Worm (Caenorhabditis elegans): Measurements from ENCODE around the gene Y37H2A.12.

- no peak for TF ChIP-seq unc-62 (GFP tag; optimal IDR thresholded peaks at IDR 0.05)
- TF ChIP-seq aha-1 (tag; optimal IDR thresholded peaks at IDR 0.05) = no peak
- no peak for TF ChIP-seq aly-2 (tag; optimal IDR thresholded peaks at IDR 0.05)
- no peak for TF ChIP-seq blmp-1 (tag; optimal IDR thresholded peaks at IDR 0.05)
- TF ChIP-seq ama-1 (optimal IDR thresholded peaks at IDR 0.05) = no peak
- no peak for TF ChIP-seq nhr-77 (tag; optimal IDR thresholded peaks at IDR 0.05)
- TF ChIP-seq lsy-2 (tag; optimal IDR thresholded peaks at IDR 0.05) = no peak
- no peak for TF ChIP-seq nhr-237 (tag; optimal IDR thresholded peaks at IDR 0.05)
- no peak for TF ChIP-seq zag-1 (tag; optimal IDR thresholded peaks at IDR 0.05)
Measured at ce11 chrV:18127192-18127591, 3.7 kb downstream of the Y37H2A.12 start, which contains the start of gene fbxa-211.
